Fruit fly (Drosophila melanogaster) whole organism, prepupa: ENCODE data around the gene CG32683.

Experiments
- Blimp-1 ChIP-seq: fragments of 200-800 bp; sonication (Bioruptor generic); optimal IDR thresholded peaks from 3 replicates; lab custom pipeline; 2017; ENCODE audit warnings: missing biosample characterization, missing genetic modification characterization, mild to moderate bottlenecking, moderate library complexity, missing genetic modification reagents
- CG10669 ChIP-seq: fragments of 200-800 bp; sonication (Bioruptor generic); optimal IDR thresholded peaks from 3 replicates; lab custom pipeline; 2018; ENCODE audit warnings: missing biosample characterization, mild to moderate bottlenecking, missing genetic modification characterization, moderate library complexity
- CG11762 ChIP-seq: fragments of 200-800 bp; sonication (Bioruptor generic); optimal IDR thresholded peaks from 3 replicates; lab custom pipeline; 2016; ENCODE audit warnings: missing biosample characterization, missing genetic modification characterization; ENCODE audit not compliant: insufficient read depth
- CG15336 ChIP-seq: fragments of 200-800 bp; sonication (Bioruptor generic); IDR thresholded peaks from 2 replicates; pipeline ENCODE4 v1.3.6; 2022; ENCODE audit warnings: missing biosample characterization, missing genetic modification characterization
- CG1621 ChIP-seq: fragments of 200-800 bp; sonication (Bioruptor generic); optimal IDR thresholded peaks from 3 replicates; lab custom pipeline; 2018; ENCODE audit warnings: missing biosample characterization, mild to moderate bottlenecking, missing genetic modification characterization
- CG16779 ChIP-seq: fragments of 200-800 bp; sonication (Bioruptor generic); optimal IDR thresholded peaks from 3 replicates; lab custom pipeline; 2017; ENCODE audit warnings: missing biosample characterization, mild to moderate bottlenecking, missing genetic modification characterization
- CG3032 ChIP-seq: fragments of 200-800 bp; optimal IDR thresholded peaks from 2 replicates; lab custom pipeline; 2019; ENCODE audit warnings: missing biosample characterization, mild to moderate bottlenecking, missing genetic modification characterization, moderate library complexity
- CG34406 ChIP-seq: fragments of 200-800 bp; sonication (Bioruptor generic); optimal IDR thresholded peaks from 3 replicates; lab custom pipeline; 2016; ENCODE audit warnings: missing biosample characterization, missing genetic modification characterization
- CG4318 ChIP-seq: fragments of 200-800 bp; sonication (Bioruptor generic); optimal IDR thresholded peaks from 3 replicates; lab custom pipeline; 2017; ENCODE audit warnings: missing biosample characterization, mild to moderate bottlenecking, missing genetic modification characterization
- CG6276 ChIP-seq: fragments of 200-800 bp; sonication (Bioruptor generic); optimal IDR thresholded peaks from 2 replicates; lab custom pipeline; 2017; ENCODE audit warnings: missing biosample characterization, mild to moderate bottlenecking, missing genetic modification characterization
- CG6792 ChIP-seq: fragments of 200-800 bp; sonication (Bioruptor generic); optimal IDR thresholded peaks from 3 replicates; lab custom pipeline; 2016; ENCODE audit warnings: missing biosample characterization, missing genetic modification characterization
- CG6808 ChIP-seq: fragments of 200-800 bp; sonication (Bioruptor generic); optimal IDR thresholded peaks from 3 replicates; lab custom pipeline; 2017; ENCODE audit warnings: missing biosample characterization, missing genetic modification characterization, mild to moderate bottlenecking, moderate library complexity, missing genetic modification reagents
- CG8119 ChIP-seq: fragments of 200-800 bp; sonication (Bioruptor generic); IDR thresholded peaks from 3 replicates; pipeline ENCODE4 v1.3.6; 2022; ENCODE audit warnings: missing biosample characterization, missing genetic modification characterization
- CG8319 ChIP-seq: fragments of 200-800 bp; sonication (Bioruptor generic); optimal IDR thresholded peaks from 3 replicates; lab custom pipeline; 2016; ENCODE audit warnings: missing biosample characterization, missing genetic modification characterization
- CG8632 ChIP-seq: fragments of 200-800 bp; sonication (Bioruptor generic); optimal IDR thresholded peaks from 3 replicates; lab custom pipeline; 2016; ENCODE audit warnings: missing biosample characterization, missing genetic modification characterization
- CG9139 ChIP-seq: fragments of 200-800 bp; sonication (Bioruptor generic); optimal IDR thresholded peaks from 3 replicates; lab custom pipeline; 2017; ENCODE audit warnings: missing biosample characterization, mild to moderate bottlenecking, missing genetic modification characterization
- Eip93F ChIP-seq: fragments of 200-800 bp; sonication (Bioruptor generic); optimal IDR thresholded peaks from 2 replicates; lab custom pipeline; 2016; ENCODE audit warnings: missing biosample characterization, mild to moderate bottlenecking, missing genetic modification characterization
- Ets96B ChIP-seq: fragments of 200-800 bp; optimal IDR thresholded peaks from 2 replicates; lab custom pipeline; 2019; ENCODE audit warnings: missing biosample characterization, mild to moderate bottlenecking, missing genetic modification characterization, moderate library complexity
- Gug ChIP-seq: fragments of 200-800 bp; sonication (Bioruptor generic); IDR thresholded peaks from 2 replicates; pipeline ENCODE4 v1.3.6; 2022; ENCODE audit warnings: missing biosample characterization, missing genetic modification characterization
- Hr39 ChIP-seq: fragments of 200-800 bp; sonication (Bioruptor generic); optimal IDR thresholded peaks from 2 replicates; lab custom pipeline; 2016; ENCODE audit warnings: missing biosample characterization, missing genetic modification characterization
- Hr4 ChIP-seq: fragments of 200-800 bp; sonication (Bioruptor generic); optimal IDR thresholded peaks from 3 replicates; lab custom pipeline; 2016; ENCODE audit warnings: missing biosample characterization, missing genetic modification characterization
- Lpt ChIP-seq: fragments of 200-800 bp; sonication (Bioruptor generic); optimal IDR thresholded peaks from 3 replicates; lab custom pipeline; 2016; ENCODE audit warnings: missing biosample characterization, missing genetic modification characterization
- Met ChIP-seq: fragments of 200-800 bp; sonication (Bioruptor generic); optimal IDR thresholded peaks from 3 replicates; lab custom pipeline; 2016; ENCODE audit warnings: missing biosample characterization, missing genetic modification characterization
- OdsH ChIP-seq: fragments of 200-800 bp; sonication (Bioruptor generic); optimal IDR thresholded peaks from 3 replicates; lab custom pipeline; 2016; ENCODE audit warnings: missing biosample characterization, missing genetic modification characterization
- Smox ChIP-seq: fragments of 200-800 bp; sonication (Bioruptor generic); optimal IDR thresholded peaks from 3 replicates; lab custom pipeline; 2016; ENCODE audit warnings: missing biosample characterization, missing genetic modification characterization
- Sox102F ChIP-seq: fragments of 200-800 bp; sonication (Bioruptor generic); optimal IDR thresholded peaks from 2 replicates; lab custom pipeline; 2016; ENCODE audit warnings: missing biosample characterization, mild to moderate bottlenecking, missing genetic modification characterization
- Sox14 ChIP-seq: fragments of 200-800 bp; sonication (Bioruptor generic); optimal IDR thresholded peaks from 3 replicates; lab custom pipeline; 2016; ENCODE audit warnings: missing biosample characterization, missing genetic modification characterization
- Sox15 ChIP-seq: fragments of 200-800 bp; sonication (Bioruptor generic); optimal IDR thresholded peaks from 3 replicates; lab custom pipeline; 2016; ENCODE audit warnings: missing biosample characterization, missing genetic modification characterization
- achi ChIP-seq: fragments of 200-800 bp; sonication (Bioruptor generic); optimal IDR thresholded peaks from 3 replicates; lab custom pipeline; 2016; ENCODE audit warnings: missing biosample characterization, missing genetic modification characterization
- acj6 ChIP-seq: fragments of 200-800 bp; sonication (Bioruptor generic); optimal IDR thresholded peaks from 3 replicates; lab custom pipeline; 2016; ENCODE audit warnings: missing biosample characterization, missing genetic modification characterization
- cyc ChIP-seq: fragments of 200-800 bp; sonication (Bioruptor generic); optimal IDR thresholded peaks from 3 replicates; lab custom pipeline; 2016; ENCODE audit warnings: missing biosample characterization, missing genetic modification characterization
- dac ChIP-seq: fragments of 200-800 bp; sonication (Bioruptor generic); optimal IDR thresholded peaks from 2 replicates; lab custom pipeline; 2017; ENCODE audit warnings: missing biosample characterization, mild to moderate bottlenecking, missing genetic modification characterization
- dsx ChIP-seq: fragments of 200-800 bp; optimal IDR thresholded peaks from 3 replicates; lab custom pipeline; 2019; ENCODE audit warnings: missing biosample characterization, mild to moderate bottlenecking, missing genetic modification characterization, moderate library complexity; ENCODE audit not compliant: poor library complexity, severe bottlenecking
- eg ChIP-seq: fragments of 200-800 bp; sonication (Bioruptor generic); IDR thresholded peaks from 3 replicates; pipeline ENCODE4 v1.3.6; 2022; ENCODE audit warnings: missing biosample characterization, missing genetic modification characterization
- fd59A ChIP-seq: fragments of 200-800 bp; sonication (Bioruptor generic); optimal IDR thresholded peaks from 2 replicates; lab custom pipeline; 2017; ENCODE audit warnings: missing biosample characterization, mild to moderate bottlenecking, missing genetic modification characterization, missing genetic modification reagents
- fd85E ChIP-seq: fragments of 200-800 bp; sonication (Bioruptor generic); optimal IDR thresholded peaks from 3 replicates; lab custom pipeline; 2016; ENCODE audit warnings: missing biosample characterization, missing genetic modification characterization
- fkh ChIP-seq: fragments of 200-800 bp; sonication (Bioruptor generic); optimal IDR thresholded peaks from 3 replicates; lab custom pipeline; 2017; ENCODE audit warnings: missing biosample characterization, mild to moderate bottlenecking, missing genetic modification characterization, moderate library complexity
- lz ChIP-seq: fragments of 200-800 bp; sonication (Bioruptor generic); optimal IDR thresholded peaks from 3 replicates; lab custom pipeline; 2016; ENCODE audit warnings: missing biosample characterization, missing genetic modification characterization
- net ChIP-seq: fragments of 200-800 bp; sonication (Bioruptor generic); optimal IDR thresholded peaks from 3 replicates; lab custom pipeline; 2016; ENCODE audit warnings: missing biosample characterization, missing genetic modification characterization
- pdm3 ChIP-seq: fragments of 200-800 bp; sonication (Bioruptor generic); optimal IDR thresholded peaks from 3 replicates; lab custom pipeline; 2016; ENCODE audit warnings: missing biosample characterization, missing genetic modification characterization
- spab ChIP-seq: fragments of 200-800 bp; sonication (Bioruptor generic); optimal IDR thresholded peaks from 2 replicates; lab custom pipeline; 2017; ENCODE audit warnings: missing biosample characterization, mild to moderate bottlenecking, missing genetic modification characterization, missing genetic modification reagents
- ss ChIP-seq, 2 experiments: fragments of 200-800 bp; sonication (Bioruptor generic); optimal IDR thresholded peaks; 2 replicates in 1 of 2; 3 replicates in 1 of 2; lab custom pipeline; 2017 to 2018; ENCODE audit warnings: mild to moderate bottlenecking in 2 of 2, missing biosample characterization in 2 of 2, missing genetic modification characterization in 2 of 2, moderate library complexity in 1 of 2
- svp ChIP-seq: fragments of 200-800 bp; sonication (Bioruptor generic); peaks from one replicate; lab custom pipeline; 2016; ENCODE audit warnings: missing biosample characterization, missing genetic modification characterization
- vri ChIP-seq: fragments of 200-800 bp; sonication (Bioruptor generic); optimal IDR thresholded peaks from 3 replicates; lab custom pipeline; 2016; ENCODE audit warnings: missing biosample characterization, mild to moderate bottlenecking, missing genetic modification characterization

The CG32683 gene

dm6 chrX:10397514-10398133 lies 57.1 kb downstream of the CG32683 start (continued):
- TF ChIP-seq CG6792 (GFP tag; lab: Kevin White, UChicago): peak; percentile 23
- no peak for TF ChIP-seq net (GFP tag; lab: Kevin White, UChicago)
- no peak for TF ChIP-seq CG3032
- no peak for TF ChIP-seq Blimp-1 (GFP tag; lab: Kevin White, UChicago)
- no peak for TF ChIP-seq CG11762 (GFP tag; lab: Kevin White, UChicago)
- peak; percentile 47 for TF ChIP-seq Smox (GFP tag; lab: Kevin White, UChicago)
- TF ChIP-seq ss (GFP tag; optimal IDR thresholded peaks at IDR 0.05; lab: Kevin White, UChicago): no peak
- TF ChIP-seq CG16779 (tag; lab: Kevin White, UChicago): no peak
- TF ChIP-seq fd59A (GFP tag; lab: Kevin White, UChicago): no peak
- peak; percentile 27 for TF ChIP-seq cyc (GFP tag; lab: Kevin White, UChicago)
- TF ChIP-seq Ets96B (tag; lab: Kevin White, UChicago): no peak
- TF ChIP-seq CG4318 (GFP tag; lab: Kevin White, UChicago): no peak
- peak; percentile 22 for TF ChIP-seq acj6 (GFP tag; lab: Kevin White, UChicago)
- no peak for TF ChIP-seq Hr4
- no peak for TF ChIP-seq vri (GFP tag; lab: Kevin White, UChicago)
- TF ChIP-seq svp: peak; percentile 84
- TF ChIP-seq Gug (GFP tag; lab: Robert Waterston, UW): 0 out of 2 replicates have a peak, but pooled peaks have one; percentile 17
- TF ChIP-seq CG8119 (GFP tag; lab: Robert Waterston, UW): no peak
- no peak for TF ChIP-seq Lpt
- TF ChIP-seq lz (GFP tag; lab: Kevin White, UChicago): peak; percentile 32
- no peak for TF ChIP-seq achi (GFP tag; lab: Kevin White, UChicago)
- TF ChIP-seq Sox15 (GFP tag; lab: Kevin White, UChicago): no peak
- no peak for TF ChIP-seq spab (GFP tag; lab: Kevin White, UChicago)
- TF ChIP-seq OdsH (GFP tag; lab: Kevin White, UChicago): no peak
- no peak for TF ChIP-seq Eip93F (GFP tag; lab: Kevin White, UChicago)
- peak; percentile 5 for TF ChIP-seq fkh

dm6 chrX:10396832-10397231 lies 57.9 kb downstream of the CG32683 start:
- TF ChIP-seq fkh (peak; percentile 19), CG3032 (no peak)
- TF ChIP-seq, all 60 proteins: peak for 1

dm6 chrX:10387672-10388071 lies 67.0 kb downstream of the CG32683 start:
- TF ChIP-seq dac (GFP tag; lab: Kevin White, UChicago): no peak
- no peak for TF ChIP-seq CG6808
- TF ChIP-seq achi (GFP tag; lab: Kevin White, UChicago): peak; percentile 41
- peak; percentile 67; the same call in 2 of the 3 replicates for TF ChIP-seq eg (GFP tag; lab: Robert Waterston, UW)
- peak; percentile 63 for TF ChIP-seq pdm3
- peak; percentile 84 for TF ChIP-seq svp
- TF ChIP-seq CG9139 (GFP tag; lab: Kevin White, UChicago): no peak
- TF ChIP-seq Hr39: peak; percentile 78
- TF ChIP-seq fd59A (GFP tag; lab: Kevin White, UChicago): no peak
- TF ChIP-seq CG15336 (GFP tag; lab: Robert Waterston, UW): peak; percentile 51; the same call in 1 of the 2 replicates
- no peak for TF ChIP-seq Blimp-1 (GFP tag; lab: Kevin White, UChicago)
- no peak for TF ChIP-seq fd85E (GFP tag; lab: Kevin White, UChicago)
- no peak for TF ChIP-seq dsx (GFP tag; lab: Kevin White, UChicago)
- peak; percentile 19 for TF ChIP-seq Ets96B (tag; lab: Kevin White, UChicago)
- peak; percentile 40 for TF ChIP-seq CG34406 (GFP tag; lab: Kevin White, UChicago)
- TF ChIP-seq Sox15 (GFP tag; lab: Kevin White, UChicago): peak; percentile 20
- TF ChIP-seq CG3032: no peak
- TF ChIP-seq Lpt: no peak
- TF ChIP-seq Hr4: peak; percentile 42
- TF ChIP-seq CG6276 (GFP tag; lab: Kevin White, UChicago): no peak
- no peak for TF ChIP-seq CG1621 (tag; lab: Kevin White, UChicago)
- no peak for TF ChIP-seq fkh
- TF ChIP-seq Met (GFP tag; lab: Kevin White, UChicago): peak; percentile 55
- TF ChIP-seq CG8632 (GFP tag; lab: Kevin White, UChicago): no peak
- peak; percentile 48 for TF ChIP-seq lz (GFP tag; lab: Kevin White, UChicago)
- TF ChIP-seq CG8319 (GFP tag; lab: Kevin White, UChicago): peak; percentile 43
- TF ChIP-seq Sox102F (GFP tag; lab: Kevin White, UChicago): peak; percentile 58
- TF ChIP-seq CG6792 (GFP tag; lab: Kevin White, UChicago): peak; percentile 44
- peak; percentile 53 for TF ChIP-seq acj6 (GFP tag; lab: Kevin White, UChicago)
- TF ChIP-seq Sox14 (GFP tag; lab: Kevin White, UChicago): peak; percentile 41
- TF ChIP-seq CG10669 (GFP tag; lab: Kevin White, UChicago): peak; percentile 28
- peak; percentile 71 for TF ChIP-seq cyc (GFP tag; lab: Kevin White, UChicago)
- peak; percentile 48 for TF ChIP-seq Smox (GFP tag; lab: Kevin White, UChicago)
